Worm (Caenorhabditis elegans): Measurements from ENCODE around the gene srx-80.

srx-80 gene

DNA sequence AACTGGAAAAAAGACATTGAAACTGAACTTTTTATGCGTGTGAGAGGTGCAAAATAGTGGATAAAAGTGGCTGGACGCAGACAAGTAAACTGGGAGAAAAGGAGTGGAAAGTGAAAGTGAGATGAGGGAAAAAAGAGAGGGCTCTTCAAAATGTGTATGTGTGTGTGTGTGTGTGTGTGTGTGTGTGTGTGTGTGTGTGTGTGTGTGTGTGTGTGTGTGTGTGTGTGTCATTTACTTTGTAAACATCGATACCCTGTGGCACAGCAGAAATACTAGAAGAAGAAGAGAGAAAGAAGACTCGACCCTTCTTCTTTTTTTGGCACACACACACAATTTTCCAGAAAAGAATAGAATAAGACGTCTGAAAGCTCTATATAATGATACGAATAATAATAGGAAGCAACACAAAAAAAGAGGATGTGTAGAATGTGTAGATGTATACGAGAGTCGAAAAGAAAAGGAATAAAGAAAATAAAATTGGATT, 45.1 kb downstream of the srx-80 start (continued):
- TF ChIP-seq ces-1 (GFP tag; optimal IDR thresholded peaks at IDR 0.05) (no peak), blmp-1 (tag; optimal IDR thresholded peaks at IDR 0.05) (peak; percentile 62), ceh-63 (GFP tag; optimal IDR thresholded peaks at IDR 0.05) (peak; percentile 70), fkh-4 (tag; optimal IDR thresholded peaks at IDR 0.05; ENCODE audit: borderline replicate concordance) (no peak), unc-62 (GFP tag; optimal IDR thresholded peaks at IDR 0.05) (no peak), pag-3 (tag; optimal IDR thresholded peaks at IDR 0.05; ENCODE audit: borderline replicate concordance, insufficient read depth) (no peak), unc-86 (tag; optimal IDR thresholded peaks at IDR 0.05) (peak; percentile 28), nhr-47 (tag; optimal IDR thresholded peaks at IDR 0.05) (peak; percentile 42), xbp-1 (tag; optimal IDR thresholded peaks at IDR 0.05) (no peak), mdl-1 (tag; optimal IDR thresholded peaks at IDR 0.05) (peak in 1 of 2 experiments; percentile 40), ama-1 (optimal IDR thresholded peaks at IDR 0.05) (no peak), nhr-76 (tag; optimal IDR thresholded peaks at IDR 0.05) (no peak), elt-2 (tag; optimal IDR thresholded peaks at IDR 0.05) (no peak), sup-37 (GFP tag; optimal IDR thresholded peaks at IDR 0.05) (peak; percentile 10), sox-4 (tag; optimal IDR thresholded peaks at IDR 0.05) (no peak), grh-1 (GFP tag; IDR thresholded peaks at IDR 0.05) (no peak), nhr-90 (tag; optimal IDR thresholded peaks at IDR 0.05; ENCODE audit: poor library complexity) (no peak), C16A3.4 (tag; optimal IDR thresholded peaks at IDR 0.05) (peak; percentile 27), nhr-71 (tag; optimal IDR thresholded peaks at IDR 0.05) (peak; percentile 77), rnt-1 (tag; optimal IDR thresholded peaks at IDR 0.05) (peak; percentile 74), fkh-10 (GFP tag; optimal IDR thresholded peaks at IDR 0.05) (peak; percentile 61), fos-1 (tag; optimal IDR thresholded peaks at IDR 0.05) (no peak), vab-15 (tag; optimal IDR thresholded peaks at IDR 0.05) (peak; percentile 4), nhr-77 (tag; optimal IDR thresholded peaks at IDR 0.05) (peak; percentile 12), pqm-1 (tag; optimal IDR thresholded peaks at IDR 0.05) (no peak), sptf-1 (tag; optimal IDR thresholded peaks at IDR 0.05) (no peak), efl-1 (optimal IDR thresholded peaks at IDR 0.05) (peak; percentile 26 to 39), efl-1 (GFP tag; optimal IDR thresholded peaks at IDR 0.05 in 1 of 2) (peak in 1 of 2 experiments; percentile 77), isw-1 (GFP tag; IDR thresholded peaks at IDR 0.05) (peak; percentile 50), alr-1 (tag; optimal IDR thresholded peaks at IDR 0.05; ENCODE audit: borderline replicate concordance) (no peak), mep-1 (tag; optimal IDR thresholded peaks at IDR 0.05) (peak; percentile 43), pax-3 (tag; optimal IDR thresholded peaks at IDR 0.05) (peak; percentile 74), nhr-237 (tag; optimal IDR thresholded peaks at IDR 0.05) (no peak), nhr-85 (tag) (peak; percentile 68), zag-1 (tag; optimal IDR thresholded peaks at IDR 0.05) (no peak), fkh-8 (tag; optimal IDR thresholded peaks at IDR 0.05) (peak; percentile 70), dsc-1 (tag; optimal IDR thresholded peaks at IDR 0.05) (peak; percentile 51), lin-35 (GFP tag; optimal IDR thresholded peaks at IDR 0.05) (peak in 1 of 2 experiments; percentile 51), unc-130 (tag; optimal IDR thresholded peaks at IDR 0.05) (peak; percentile 15), ztf-4 (tag; optimal IDR thresholded peaks at IDR 0.05) (no peak), unc-30 (tag; optimal IDR thresholded peaks at IDR 0.05) (no peak), unc-98 (GFP tag; IDR thresholded peaks at IDR 0.05) (peak; percentile 21; the same call in 1 of the 2 replicates), lin-15B (tag; optimal IDR thresholded peaks at IDR 0.05) (no peak), lin-14 (GFP tag; optimal IDR thresholded peaks at IDR 0.05) (peak; percentile 95), lir-3 (tag; optimal IDR thresholded peaks at IDR 0.05; ENCODE audit: poor library complexity) (no peak), skn-1 (tag; optimal IDR thresholded peaks at IDR 0.05) (no peak), elt-3 (tag; optimal IDR thresholded peaks at IDR 0.05) (no peak), jun-1 (tag; optimal IDR thresholded peaks at IDR 0.05) (peak; percentile 31), swsn-7 (tag; optimal IDR thresholded peaks at IDR 0.05) (peak; percentile 44), dpl-1 (GFP tag; optimal IDR thresholded peaks at IDR 0.05) (peak in 1 of 3 experiments; percentile 21), nhr-19 (GFP tag; conservative IDR thresholded peaks at IDR 0.05) (peak; percentile 78), egl-13 (tag; optimal IDR thresholded peaks at IDR 0.05) (peak; percentile 50), nhr-11 (tag; optimal IDR thresholded peaks at IDR 0.05) (no peak)
